Worm (Caenorhabditis elegans) whole organism, L3 larva: Measurements from ENCODE around the gene F32D8.13.

Experiments used
- ZK546.5 ChIP-seq: sonication (generic microtip); optimal IDR thresholded peaks from 2 replicates; lab custom pipeline; 2017; ENCODE audit warnings: missing biosample characterization, missing genetic modification characterization
- aly-2 ChIP-seq: fragments of 150-350 bp; optimal IDR thresholded peaks from 2 replicates; lab custom pipeline; 2014; ENCODE audit warnings: missing biosample characterization, missing genetic modification characterization
- ama-1 ChIP-seq: fragments of 150-350 bp; optimal IDR thresholded peaks from 2 replicates; lab custom pipeline; 2018
- ceh-28 ChIP-seq: fragments of 150-350 bp; optimal IDR thresholded peaks from 2 replicates; lab custom pipeline; 2014; ENCODE audit warnings: missing biosample characterization, missing genetic modification reagents, missing genetic modification characterization
- ceh-82 ChIP-seq: fragments of 150-350 bp; optimal IDR thresholded peaks from 2 replicates; lab custom pipeline; 2014; ENCODE audit warnings: missing biosample characterization, missing genetic modification characterization
- elt-3 ChIP-seq, 3 experiments: fragments of 150-350 bp in 1 of 3; sonication (generic microtip) in 2 of 3; optimal IDR thresholded peaks; 2 replicates in 2 of 3; 4 replicates in 1 of 3; lab custom pipeline; 2014 to 2017; ENCODE audit warnings: missing biosample characterization in 3 of 3, missing genetic modification characterization in 3 of 3
- fkh-10 ChIP-seq: sonication (generic microtip); optimal IDR thresholded peaks from 2 replicates; lab custom pipeline; 2017; ENCODE audit warnings: missing biosample characterization, missing genetic modification reagents, missing genetic modification characterization
- fos-1 ChIP-seq: fragments of 150-350 bp; optimal IDR thresholded peaks from 2 replicates; lab custom pipeline; 2014; ENCODE audit warnings: missing biosample characterization, missing genetic modification characterization
- jun-1 ChIP-seq: fragments of 150-350 bp; optimal IDR thresholded peaks from 2 replicates; lab custom pipeline; 2014; ENCODE audit warnings: missing biosample characterization, missing genetic modification reagents, missing genetic modification characterization
- mdl-1 ChIP-seq: fragments of 150-350 bp; optimal IDR thresholded peaks from 2 replicates; lab custom pipeline; 2014; ENCODE audit warnings: missing biosample characterization, missing genetic modification characterization
- nhr-11 ChIP-seq: fragments of 150-350 bp; optimal IDR thresholded peaks from 2 replicates; lab custom pipeline; 2014; ENCODE audit warnings: missing biosample characterization, missing genetic modification characterization
- nhr-76 ChIP-seq: fragments of 150-350 bp; sonication (generic microtip); optimal IDR thresholded peaks from 5 replicates; lab custom pipeline; 2014; ENCODE audit warnings: missing biosample characterization, missing genetic modification characterization
- pqm-1 ChIP-seq: fragments of 150-350 bp; optimal IDR thresholded peaks from 2 replicates; lab custom pipeline; 2017; ENCODE audit warnings: missing biosample characterization, missing genetic modification characterization, inconsistent platforms
- ztf-4 ChIP-seq: fragments of 150-350 bp; optimal IDR thresholded peaks from 2 replicates; lab custom pipeline; 2014; ENCODE audit warnings: missing biosample characterization, missing genetic modification characterization

ce11 chrV:10896295-10896694 is at the start of gene F32D8.13:
- no peak for TF ChIP-seq nhr-11 (tag; lab: Kevin White, UChicago)
- no peak for TF ChIP-seq fos-1 (tag; lab: Kevin White, UChicago)
- no peak for TF ChIP-seq ztf-4 (tag; lab: Kevin White, UChicago)
- TF ChIP-seq ZK546.5 (tag; lab: Kevin White, UChicago): no peak
- no peak for TF ChIP-seq ceh-82
- no peak for TF ChIP-seq jun-1 (tag; lab: Kevin White, UChicago)
- TF ChIP-seq ama-1: no peak
- TF ChIP-seq ceh-28: no peak
- TF ChIP-seq elt-3 (tag; optimal IDR thresholded peaks at IDR 0.05; lab: Kevin White, UChicago): no peak
- TF ChIP-seq fkh-10 (GFP tag; lab: Kevin White, UChicago): no peak
- no peak for TF ChIP-seq aly-2 (tag; lab: Kevin White, UChicago)
- no peak for TF ChIP-seq nhr-76 (tag; lab: Kevin White, UChicago)
- no peak for TF ChIP-seq pqm-1
- no peak for TF ChIP-seq mdl-1
